Worm (Caenorhabditis elegans): ENCODE measurements around the gene Y39A1A.24.

The Y39A1A.24 gene

ce11 chrIII:10634034-10634433 is 21.6 kb downstream of the Y39A1A.24 start (continued):
- peak; percentile 92 for TF ChIP-seq swsn-7 (tag; optimal IDR thresholded peaks at IDR 0.05)
- TF ChIP-seq irx-1 (tag; optimal IDR thresholded peaks at IDR 0.05) = peak; percentile 72
- TF ChIP-seq jun-1 (tag; optimal IDR thresholded peaks at IDR 0.05) = peak; percentile 87
- TF ChIP-seq pag-3 (tag; optimal IDR thresholded peaks at IDR 0.05; ENCODE audit: borderline replicate concordance, insufficient read depth) = no peak
- TF ChIP-seq hlh-17 (GFP tag; optimal IDR thresholded peaks at IDR 0.05; ENCODE audit: borderline replicate concordance) = no peak

ce11 chrIII:10634576-10634975 is 22.1 kb downstream of the Y39A1A.24 start:
- TF ChIP-seq ceh-82 (tag; optimal IDR thresholded peaks at IDR 0.05) = peak in 1 of 3 experiments; percentile 2
- TF ChIP-seq rnt-1 (tag; optimal IDR thresholded peaks at IDR 0.05) = peak; percentile 51
- TF ChIP-seq ets-5 (GFP tag; IDR thresholded peaks at IDR 0.05) = no peak
- TF ChIP-seq efl-1 (optimal IDR thresholded peaks at IDR 0.05) = no peak
- TF ChIP-seq efl-1 (GFP tag; optimal IDR thresholded peaks at IDR 0.05 in 1 of 2) = peak in 1 of 2 experiments; percentile 53
- TF ChIP-seq lin-13 (GFP tag; optimal IDR thresholded peaks at IDR 0.05) = no peak

- TF ChIP-seq blmp-1 (tag; optimal IDR thresholded peaks at IDR 0.05) (peak; percentile 72), pag-3 (tag; optimal IDR thresholded peaks at IDR 0.05; ENCODE audit: borderline replicate concordance, insufficient read depth) (no peak), sptf-1 (tag; optimal IDR thresholded peaks at IDR 0.05) (no peak), pax-3 (tag; optimal IDR thresholded peaks at IDR 0.05) (no peak), lin-39 (tag; optimal IDR thresholded peaks at IDR 0.05) (no peak), ceh-63 (GFP tag; optimal IDR thresholded peaks at IDR 0.05) (no peak), nhr-19 (GFP tag; conservative IDR thresholded peaks at IDR 0.05) (no peak), efl-1 (optimal IDR thresholded peaks at IDR 0.05) (peak in 1 of 2 experiments; percentile 0), efl-1 (GFP tag; optimal IDR thresholded peaks at IDR 0.05 in 1 of 2) (peak in 1 of 2 experiments; percentile 68), egl-27 (tag; optimal IDR thresholded peaks at IDR 0.05) (no peak), grh-1 (GFP tag; IDR thresholded peaks at IDR 0.05) (no peak), ces-1 (GFP tag; optimal IDR thresholded peaks at IDR 0.05) (no peak), Y116A8C.19 (tag; optimal IDR thresholded peaks at IDR 0.05; ENCODE audit: borderline replicate concordance) (no peak), ceh-90 (tag; optimal IDR thresholded peaks at IDR 0.05) (no peak), nhr-20 (tag; optimal IDR thresholded peaks at IDR 0.05) (peak; percentile 23), nhr-237 (tag; optimal IDR thresholded peaks at IDR 0.05) (no peak), efl-3 (GFP tag; optimal IDR thresholded peaks at IDR 0.05) (no peak), nhr-84 (tag; optimal IDR thresholded peaks at IDR 0.05) (no peak), zip-4 (GFP tag; optimal IDR thresholded peaks at IDR 0.05) (no peak), lin-15B (tag; optimal IDR thresholded peaks at IDR 0.05) (no peak), C34B4.2 (tag; optimal IDR thresholded peaks at IDR 0.05) (no peak), lin-14 (GFP tag; optimal IDR thresholded peaks at IDR 0.05) (peak; percentile 61), nhr-85 (tag) (peak; percentile 3), fkh-10 (GFP tag; optimal IDR thresholded peaks at IDR 0.05) (no peak), nhr-76 (tag; optimal IDR thresholded peaks at IDR 0.05) (no peak), nhr-11 (tag; optimal IDR thresholded peaks at IDR 0.05) (no peak), elt-3 (tag; optimal IDR thresholded peaks at IDR 0.05) (no peak), unc-30 (tag; optimal IDR thresholded peaks at IDR 0.05) (no peak), dsc-1 (tag; optimal IDR thresholded peaks at IDR 0.05) (no peak), nhr-71 (tag; optimal IDR thresholded peaks at IDR 0.05) (peak; percentile 7), fkh-4 (tag; optimal IDR thresholded peaks at IDR 0.05; ENCODE audit: borderline replicate concordance) (no peak), mef-2 (tag; optimal IDR thresholded peaks at IDR 0.05) (no peak), C04F5.9 (tag; optimal IDR thresholded peaks at IDR 0.05) (no peak), ceh-8 (GFP tag; optimal IDR thresholded peaks at IDR 0.05) (no peak), mdl-1 (tag; optimal IDR thresholded peaks at IDR 0.05) (peak in 1 of 2 experiments; percentile 41), aly-2 (tag; optimal IDR thresholded peaks at IDR 0.05) (no peak), nhr-47 (tag; optimal IDR thresholded peaks at IDR 0.05) (no peak), mep-1 (tag; optimal IDR thresholded peaks at IDR 0.05) (peak; percentile 12), ama-1 (optimal IDR thresholded peaks at IDR 0.05) (no peak), xbp-1 (tag; optimal IDR thresholded peaks at IDR 0.05) (no peak), zag-1 (tag; optimal IDR thresholded peaks at IDR 0.05) (no peak)
Measured at ce11 chrIII:10636493-10637031, 24.1 kb downstream of the Y39A1A.24 start.
